Worm (Caenorhabditis elegans) whole organism, young adult: ENCODE results near the gene pqn-39.

Source experiments
- B0261.1 ChIP-seq: sonication (generic microtip); optimal IDR thresholded peaks from 2 replicates; lab custom pipeline; 2016; ENCODE audit warnings: mild to moderate bottlenecking, missing genetic modification characterization, moderate library complexity, missing compliant biosample characterization
- D2030.7 ChIP-seq: fragments of 200-800 bp; sonication (Bioruptor generic); IDR thresholded peaks from 2 replicates; pipeline ENCODE4 v1.3.6; 2022; ENCODE audit warnings: missing genetic modification reagents, missing genetic modification characterization, missing compliant biosample characterization
- F22D6.2 ChIP-seq: sonication (generic microtip); optimal IDR thresholded peaks from 2 replicates; lab custom pipeline; 2016; ENCODE audit warnings: mild to moderate bottlenecking, missing genetic modification characterization, missing compliant biosample characterization
- F52B5.7 ChIP-seq: sonication (generic microtip); optimal IDR thresholded peaks from 2 replicates; lab custom pipeline; 2016; ENCODE audit warnings: mild to moderate bottlenecking, missing genetic modification characterization, missing compliant biosample characterization
- K11D2.4 ChIP-seq: fragments of 200-800 bp; sonication (Bioruptor generic); IDR thresholded peaks from 2 replicates; pipeline ENCODE4 v1.3.6; 2022; ENCODE audit warnings: missing genetic modification reagents, missing genetic modification characterization, missing compliant biosample characterization
- K12H6.12 ChIP-seq: fragments of 200-800 bp; sonication (Bioruptor generic); optimal IDR thresholded peaks from 2 replicates; lab custom pipeline; 2018; ENCODE audit warnings: mild to moderate bottlenecking, missing genetic modification characterization, missing compliant biosample characterization
- Y53G8AR.9 ChIP-seq: fragments of 200-800 bp; sonication (Bioruptor generic); conservative IDR thresholded peaks from 2 replicates; pipeline ENCODE4 v1.3.6; 2022; ENCODE audit warnings: missing genetic modification reagents, missing genetic modification characterization, missing compliant biosample characterization
- Y56A3A.18 ChIP-seq: fragments of 200-800 bp; sonication (Bioruptor generic); IDR thresholded peaks from 2 replicates; pipeline ENCODE4 v1.3.6; 2022; ENCODE audit warnings: missing genetic modification reagents, missing genetic modification characterization, missing compliant biosample characterization
- Y67H2A.10 ChIP-seq: fragments of 200-800 bp; sonication (Bioruptor generic); conservative IDR thresholded peaks from 2 replicates; pipeline ENCODE4 v1.3.6; 2022; ENCODE audit warnings: missing genetic modification reagents, missing genetic modification characterization, missing compliant biosample characterization
- atf-7 ChIP-seq: sonication (generic microtip); optimal IDR thresholded peaks from 2 replicates; lab custom pipeline; 2017; ENCODE audit warnings: mild to moderate bottlenecking, missing genetic modification characterization, missing compliant biosample characterization
- attf-3 ChIP-seq: fragments of 200-800 bp; sonication (Bioruptor generic); conservative IDR thresholded peaks from 2 replicates; pipeline ENCODE4 v1.3.6; 2022; ENCODE audit warnings: missing genetic modification reagents, missing genetic modification characterization, missing compliant biosample characterization
- attf-5 ChIP-seq: fragments of 200-800 bp; sonication (Bioruptor generic); optimal IDR thresholded peaks from 2 replicates; lab custom pipeline; 2018; ENCODE audit warnings: mild to moderate bottlenecking, missing genetic modification characterization, missing compliant biosample characterization
- attf-6 ChIP-seq: fragments of 200-800 bp; sonication (Bioruptor generic); IDR thresholded peaks from 2 replicates; pipeline ENCODE4 v1.3.6; 2022; ENCODE audit warnings: missing genetic modification reagents, missing genetic modification characterization, missing compliant biosample characterization
- bed-1 ChIP-seq: fragments of 200-800 bp; sonication (Bioruptor generic); IDR thresholded peaks from 2 replicates; pipeline ENCODE4 v1.3.6; 2022; ENCODE audit warnings: missing genetic modification reagents, missing genetic modification characterization, missing compliant biosample characterization
- ccch-3 ChIP-seq: fragments of 200-800 bp; sonication (Bioruptor generic); optimal IDR thresholded peaks from 2 replicates; lab custom pipeline; 2018; ENCODE audit warnings: mild to moderate bottlenecking, missing genetic modification characterization, missing compliant biosample characterization
- cebp-1 ChIP-seq, 2 experiments: fragments of 200-800 bp in 1 of 2; sonication (Bioruptor generic) in 1 of 2; sonication (generic microtip) in 1 of 2; IDR thresholded peaks in 1 of 2; optimal IDR thresholded peaks in 1 of 2; 2 replicates each; pipeline versions ENCODE4 v1.3.6 to Lab custom; 2017 to 2022; ENCODE audit warnings: missing compliant biosample characterization in 2 of 2, missing genetic modification characterization in 2 of 2, mild to moderate bottlenecking in 1 of 2, missing genetic modification reagents in 1 of 2, moderate library complexity in 1 of 2
- chd-7 ChIP-seq: sonication (generic microtip); optimal IDR thresholded peaks from 2 replicates; lab custom pipeline; 2016; ENCODE audit warnings: mild to moderate bottlenecking, missing genetic modification characterization, moderate library complexity, missing compliant biosample characterization
- dpff-1 ChIP-seq: sonication (generic microtip); optimal IDR thresholded peaks from 2 replicates; lab custom pipeline; 2017; ENCODE audit warnings: mild to moderate bottlenecking, missing genetic modification characterization, missing compliant biosample characterization
- egl-18 ChIP-seq: fragments of 200-800 bp; sonication (Bioruptor generic); IDR thresholded peaks from 2 replicates; pipeline ENCODE4 v1.3.6; 2022; ENCODE audit warnings: missing genetic modification reagents, missing genetic modification characterization, missing compliant biosample characterization
- egrh-3 ChIP-seq: fragments of 200-800 bp; sonication (Bioruptor generic); IDR thresholded peaks from 2 replicates; pipeline ENCODE4 v1.3.6; 2022; ENCODE audit warnings: missing genetic modification reagents, missing genetic modification characterization, missing compliant biosample characterization
- ekl-4 ChIP-seq: fragments of 200-800 bp; sonication (Bioruptor generic); IDR thresholded peaks from 2 replicates; pipeline ENCODE4 v1.3.6; 2022; ENCODE audit warnings: missing genetic modification reagents, missing genetic modification characterization, missing compliant biosample characterization
- hmg-1.2 ChIP-seq: fragments of 200-800 bp; sonication (Bioruptor generic); IDR thresholded peaks from 2 replicates; pipeline ENCODE4 v1.3.6; 2022; ENCODE audit warnings: missing genetic modification reagents, missing genetic modification characterization, missing compliant biosample characterization
- hmg-20 ChIP-seq: fragments of 200-800 bp; sonication (Bioruptor generic); IDR thresholded peaks from 2 replicates; pipeline ENCODE4 v1.3.6; 2022; ENCODE audit warnings: missing genetic modification reagents, missing genetic modification characterization, missing compliant biosample characterization
- hsf-1 ChIP-seq: fragments of 200-800 bp; sonication (Bioruptor generic); IDR thresholded peaks from 2 replicates; pipeline ENCODE4 v1.3.6; 2022; ENCODE audit warnings: missing genetic modification reagents, missing genetic modification characterization, missing compliant biosample characterization
- lag-1 ChIP-seq: fragments of 200-800 bp; sonication (Bioruptor generic); IDR thresholded peaks from 2 replicates; pipeline ENCODE4 v1.3.6; 2022; ENCODE audit warnings: missing genetic modification reagents, missing genetic modification characterization, missing compliant biosample characterization
- let-607 ChIP-seq, 2 experiments: fragments of 200-800 bp in 1 of 2; sonication (Bioruptor generic) in 1 of 2; sonication (generic microtip) in 1 of 2; optimal IDR thresholded peaks; 2 replicates each; lab custom pipeline; 2016 to 2018; ENCODE audit warnings: mild to moderate bottlenecking in 2 of 2, missing compliant biosample characterization in 2 of 2, missing genetic modification characterization in 2 of 2, moderate library complexity in 2 of 2, missing genotype in 1 of 2
- lin-35 ChIP-seq, 3 experiments: fragments of 150-350 bp in 2 of 3; sonication (generic microtip) in 1 of 3; optimal IDR thresholded peaks; 2 replicates each; lab custom pipeline; 2014 to 2018; ENCODE audit warnings: missing biosample characterization in 3 of 3, missing genetic modification characterization in 3 of 3, missing genetic modification reagents in 3 of 3
- lir-1 ChIP-seq: fragments of 200-800 bp; sonication (Bioruptor generic); conservative IDR thresholded peaks from 2 replicates; pipeline ENCODE4 v1.3.6; 2022; ENCODE audit warnings: missing genetic modification reagents, missing genetic modification characterization, missing compliant biosample characterization
- lsl-1 ChIP-seq: fragments of 200-800 bp; sonication (Bioruptor generic); optimal IDR thresholded peaks from 2 replicates; lab custom pipeline; 2018; ENCODE audit warnings: mild to moderate bottlenecking, missing genetic modification characterization, moderate library complexity, missing compliant biosample characterization
- madf-10 ChIP-seq: sonication (generic microtip); optimal IDR thresholded peaks from 2 replicates; lab custom pipeline; 2016; ENCODE audit warnings: mild to moderate bottlenecking, missing genetic modification characterization, missing compliant biosample characterization
- mes-4 ChIP-seq: sonication (generic microtip); optimal IDR thresholded peaks from 2 replicates; lab custom pipeline; 2016; ENCODE audit warnings: missing genotype, missing genetic modification characterization, missing compliant biosample characterization
- nfya-2 ChIP-seq: fragments of 200-800 bp; sonication (Bioruptor generic); IDR thresholded peaks from 2 replicates; pipeline ENCODE4 v1.3.6; 2022; ENCODE audit warnings: missing genetic modification reagents, missing genetic modification characterization, missing compliant biosample characterization
- nfyb-1 ChIP-seq: fragments of 200-800 bp; sonication (Bioruptor generic); IDR thresholded peaks from 2 replicates; pipeline ENCODE4 v1.3.6; 2022; ENCODE audit warnings: missing genetic modification reagents, missing genetic modification characterization, missing compliant biosample characterization
- nhr-179 ChIP-seq: sonication (generic microtip); optimal IDR thresholded peaks from 2 replicates; lab custom pipeline; 2016; ENCODE audit warnings: mild to moderate bottlenecking, missing genetic modification characterization, missing compliant biosample characterization
- pha-4 ChIP-seq: fragments of 150-350 bp; sonication (generic microtip); optimal IDR thresholded peaks from 2 replicates; lab custom pipeline; 2014; ENCODE audit warnings: missing biosample characterization, missing genetic modification reagents, missing genetic modification characterization
- rcor-1 ChIP-seq: fragments of 200-800 bp; sonication (Bioruptor generic); IDR thresholded peaks from 2 replicates; pipeline ENCODE4 v1.3.6; 2022; ENCODE audit warnings: missing genetic modification reagents, missing genetic modification characterization, missing compliant biosample characterization
- somi-1 ChIP-seq: fragments of 200-800 bp; sonication (Bioruptor generic); optimal IDR thresholded peaks from 2 replicates; lab custom pipeline; 2018; ENCODE audit warnings: mild to moderate bottlenecking, missing genetic modification characterization, missing compliant biosample characterization
- tlf-1 ChIP-seq: fragments of 200-800 bp; sonication (Bioruptor generic); optimal IDR thresholded peaks from 2 replicates; lab custom pipeline; 2018; ENCODE audit warnings: mild to moderate bottlenecking, missing genetic modification characterization, missing compliant biosample characterization
- unc-62 ChIP-seq: fragments of 150-350 bp; optimal IDR thresholded peaks from 2 replicates; lab custom pipeline; 2014; ENCODE audit warnings: missing biosample characterization, missing genetic modification reagents, missing genetic modification characterization
- zfh-2 ChIP-seq: fragments of 200-800 bp; sonication (Bioruptor generic); conservative IDR thresholded peaks from 2 replicates; pipeline ENCODE4 v1.3.6; 2022; ENCODE audit warnings: missing genetic modification reagents, missing genetic modification characterization, missing compliant biosample characterization
- ztf-22 ChIP-seq: fragments of 200-800 bp; sonication (Bioruptor generic); optimal IDR thresholded peaks from 2 replicates; lab custom pipeline; 2018; ENCODE audit warnings: mild to moderate bottlenecking, missing genetic modification characterization, moderate library complexity, missing compliant biosample characterization
- ztf-28 ChIP-seq: fragments of 200-800 bp; sonication (Bioruptor generic); IDR thresholded peaks from 2 replicates; pipeline ENCODE4 v1.3.6; 2022; ENCODE audit warnings: missing genetic modification reagents, missing genetic modification characterization, missing compliant biosample characterization
- ztf-6 ChIP-seq: fragments of 200-800 bp; sonication (Bioruptor generic); IDR thresholded peaks from 2 replicates; pipeline ENCODE4 v1.3.6; 2022; ENCODE audit warnings: missing genetic modification reagents, missing genetic modification characterization, missing compliant biosample characterization

Gene pqn-39

DNA sequence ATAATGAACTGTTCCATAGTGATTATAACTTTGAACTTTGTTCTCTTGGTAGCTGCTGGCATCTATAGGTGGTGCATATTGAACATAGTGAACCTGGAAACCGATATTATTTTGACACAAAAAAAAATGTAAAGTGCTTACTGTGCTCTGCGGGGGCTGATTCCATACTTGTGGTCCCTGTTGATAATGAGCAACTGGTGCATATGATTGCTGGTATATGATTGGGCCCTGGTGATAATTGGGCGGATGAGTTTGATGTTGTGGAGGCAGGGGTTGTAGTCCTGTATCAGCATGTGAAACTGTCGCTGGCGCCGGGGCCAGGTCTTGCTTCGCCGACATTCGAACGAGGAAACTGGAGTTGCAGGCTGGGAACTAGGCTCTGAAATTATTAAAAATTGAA lies at the start of gene pqn-39:
Gene pqn-39 (minus strand): TSS at position 385 of the 400 bp plus-strand sequence.
- TF ChIP-seq let-607 (tag; optimal IDR thresholded peaks at IDR 0.05; lab: Kevin White, UChicago) (no peak), hsf-1 (no peak), rcor-1 (no peak), K12H6.12 (tag; lab: Kevin White, UChicago) (no peak)
- TF ChIP-seq, all 124 proteins: peak for 0

DNA sequence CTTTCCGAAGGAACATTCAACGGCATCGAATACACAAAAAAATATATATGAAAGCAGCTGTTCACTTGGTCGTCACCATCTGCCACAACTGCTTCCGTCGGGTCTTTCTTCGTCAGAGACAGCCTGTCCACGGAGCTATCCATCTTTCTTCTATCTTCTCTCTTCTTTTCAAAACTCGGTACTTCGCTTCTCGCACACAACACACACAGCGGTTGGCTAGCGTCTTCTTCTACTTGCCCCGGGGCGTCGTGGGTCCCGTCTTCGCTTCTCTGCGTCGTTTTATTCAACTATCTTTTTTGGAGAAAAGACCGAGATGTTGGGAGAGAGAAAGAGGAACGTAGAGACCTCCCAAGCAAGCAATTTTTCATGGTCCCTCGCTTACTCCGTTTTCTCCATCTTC lies 48.2 kb upstream of the pqn-39 start:
- no peak for TF ChIP-seq nhr-179 (tag; lab: Kevin White, UChicago)
- TF ChIP-seq ccch-3 (GFP tag; lab: Kevin White, UChicago), result no peak
- TF ChIP-seq attf-5 (GFP tag; lab: Kevin White, UChicago), result peak; percentile 12
- TF ChIP-seq hmg-1.2 (GFP tag; lab: Robert Waterston, UW), result peak; percentile 27; the same call in 1 of the 2 replicates
- 0 out of 2 replicates have a peak, but pooled peaks have one; percentile 37 for TF ChIP-seq nfyb-1 (GFP tag; lab: Robert Waterston, UW)
- peak; percentile 45; the same call in 1 of the 2 replicates for TF ChIP-seq zfh-2 (GFP tag; lab: Robert Waterston, UW)
- TF ChIP-seq cebp-1 (GFP tag; IDR thresholded peaks at IDR 0.05; lab: Robert Waterston, UW), result no peak
- TF ChIP-seq cebp-1 (tag; optimal IDR thresholded peaks at IDR 0.05; lab: Kevin White, UChicago), result peak; percentile 47
- TF ChIP-seq egrh-3 (GFP tag; lab: Robert Waterston, UW), result no peak
- peak; percentile 82 for TF ChIP-seq K12H6.12 (tag; lab: Kevin White, UChicago)
- peak; percentile 20; the same call in 1 of the 2 replicates for TF ChIP-seq rcor-1
- TF ChIP-seq F52B5.7 (tag; lab: Kevin White, UChicago), result peak; percentile 19

DNA sequence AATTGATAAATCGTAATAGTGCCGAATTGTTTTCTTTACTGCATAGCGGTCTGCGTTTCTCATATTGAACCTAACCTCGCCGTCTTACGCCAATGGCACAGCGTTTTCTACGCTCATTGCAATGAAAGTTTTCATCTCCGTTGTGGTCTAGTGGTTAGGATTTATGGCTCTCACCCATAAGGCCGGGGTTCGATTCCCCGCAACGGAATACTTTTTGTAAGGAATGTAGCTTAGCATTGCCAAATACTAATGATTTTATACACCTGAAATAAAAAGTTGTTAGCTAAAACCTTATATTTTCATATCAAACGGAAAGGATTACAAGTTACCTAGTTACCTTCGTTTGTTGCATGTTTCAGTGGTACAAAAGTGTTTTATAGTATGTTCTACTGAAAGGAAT lies 47.3 kb upstream of the pqn-39 start:
- TF ChIP-seq ztf-22, result no peak
- peak; percentile 77 for TF ChIP-seq somi-1
- no peak for TF ChIP-seq lsl-1 (GFP tag; lab: Kevin White, UChicago)
- TF ChIP-seq pha-4, result no peak
- TF ChIP-seq bed-1 (GFP tag; lab: Robert Waterston, UW), result no peak
- TF ChIP-seq F22D6.2 (tag; lab: Kevin White, UChicago), result peak; percentile 38
- TF ChIP-seq ccch-3 (GFP tag; lab: Kevin White, UChicago), result no peak
- peak; percentile 84 for TF ChIP-seq nfyb-1 (GFP tag; lab: Robert Waterston, UW)
- peak; percentile 45 for TF ChIP-seq K12H6.12 (tag; lab: Kevin White, UChicago)
- TF ChIP-seq lir-1 (GFP tag; lab: Robert Waterston, UW), result peak; percentile 68
- TF ChIP-seq attf-6 (GFP tag; lab: Robert Waterston, UW), result 0 out of 2 replicates have a peak, but pooled peaks have one; percentile 48
- TF ChIP-seq madf-10 (tag; lab: Kevin White, UChicago), result peak; percentile 82
- TF ChIP-seq chd-7 (tag; lab: Kevin White, UChicago), result peak; percentile 87
- TF ChIP-seq nhr-179 (tag; lab: Kevin White, UChicago), result no peak
- no peak for TF ChIP-seq Y67H2A.10
- peak in 1 of 3 experiments; percentile 74 for TF ChIP-seq lin-35 (GFP tag; optimal IDR thresholded peaks at IDR 0.05; lab: Kevin White, UChicago)
- 0 out of 2 replicates have a peak, but pooled peaks have one; percentile 60 for TF ChIP-seq Y56A3A.18 (GFP tag; lab: Robert Waterston, UW)
- TF ChIP-seq mes-4 (tag; lab: Kevin White, UChicago), result peak; percentile 77
- TF ChIP-seq tlf-1 (GFP tag; lab: Kevin White, UChicago), result peak; percentile 56
- no peak for TF ChIP-seq dpff-1 (tag; lab: Kevin White, UChicago)
- TF ChIP-seq K11D2.4, result peak; percentile 75
- peak; percentile 61 for TF ChIP-seq D2030.7 (GFP tag; lab: Robert Waterston, UW)
- TF ChIP-seq lag-1 (GFP tag; lab: Robert Waterston, UW), result 0 out of 2 replicates have a peak, but pooled peaks have one; percentile 73
- peak; percentile 63; the same call in 1 of the 2 replicates for TF ChIP-seq Y53G8AR.9 (GFP tag; lab: Robert Waterston, UW)
- peak; percentile 68; the same call in 1 of the 2 replicates for TF ChIP-seq hmg-20 (GFP tag; lab: Robert Waterston, UW)
- TF ChIP-seq unc-62 (GFP tag; lab: Kevin White, UChicago), result no peak
- TF ChIP-seq B0261.1, result peak; percentile 98
- no peak for TF ChIP-seq nfya-2
- TF ChIP-seq atf-7, result peak; percentile 75
- TF ChIP-seq attf-3 (GFP tag; lab: Robert Waterston, UW), result 0 out of 2 replicates have a peak, but pooled peaks have one; percentile 10
- TF ChIP-seq ztf-6 (GFP tag; lab: Robert Waterston, UW), result peak; percentile 15; the same call in 1 of the 2 replicates
- TF ChIP-seq ztf-28 (GFP tag; lab: Robert Waterston, UW), result peak; percentile 38; the same call in 1 of the 2 replicates
- 0 out of 2 replicates have a peak, but pooled peaks have one; percentile 56 for TF ChIP-seq egl-18 (GFP tag; lab: Robert Waterston, UW)
- peak; percentile 73; the same call in 1 of the 2 replicates for TF ChIP-seq ekl-4
